Fruit fly (Drosophila melanogaster) whole organism: ENCODE results near the gene Jhbp11.

Source experiments
- CG8478 ChIP-seq: fragments of >200 bp; optimal IDR thresholded peaks from 2 replicates; lab custom pipeline; 2018; ENCODE audit warnings: inconsistent platforms
- Dll ChIP-seq: fragments of >200 bp; optimal IDR thresholded peaks from 2 replicates; lab custom pipeline; 2017
- pan ChIP-seq: fragments of >200 bp; optimal IDR thresholded peaks from 2 replicates; lab custom pipeline; 2017

DNA sequence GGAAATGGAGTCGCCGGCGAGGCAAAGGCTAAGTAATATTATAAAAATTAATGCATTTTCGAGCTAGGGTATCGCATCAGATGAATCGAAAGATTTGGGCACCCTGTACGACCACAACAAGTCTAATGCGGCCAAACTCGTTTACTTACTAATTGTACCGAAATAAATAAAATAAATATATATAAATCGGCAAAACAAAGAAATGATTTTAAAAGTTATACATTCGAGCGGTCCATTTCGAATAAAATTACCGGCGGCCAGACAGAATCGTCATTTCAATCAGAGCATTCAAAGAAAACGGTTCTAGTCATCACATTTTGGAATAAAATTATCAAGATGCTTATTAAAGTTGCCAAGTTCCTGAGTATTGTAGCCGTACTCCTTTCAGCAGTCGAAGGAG is 8.2 kb upstream of the Jhbp11 start, which contains the start of gene CG14258:
- TF ChIP-seq CG8478 (lab: Kevin White, UChicago), result no peak
- no peak for TF ChIP-seq Dll (lab: Kevin White, UChicago)
- no peak for TF ChIP-seq pan (lab: Kevin White, UChicago)
